Worm (Caenorhabditis elegans) whole organism, L3 larva: ENCODE measurements around the gene fbxc-29.

Source experiments
- aly-2 ChIP-seq: fragments of 150-350 bp; optimal IDR thresholded peaks from 2 replicates; lab custom pipeline; 2014; ENCODE audit warnings: missing biosample characterization, missing genetic modification characterization
- ceh-28 ChIP-seq: fragments of 150-350 bp; optimal IDR thresholded peaks from 2 replicates; lab custom pipeline; 2014; ENCODE audit warnings: missing biosample characterization, missing genetic modification reagents, missing genetic modification characterization
- daf-12 ChIP-seq: fragments of 150-350 bp; optimal IDR thresholded peaks from 2 replicates; lab custom pipeline; 2014; ENCODE audit warnings: missing biosample characterization, missing genetic modification reagents, missing genetic modification characterization
- egl-27 ChIP-seq: sonication (generic microtip); optimal IDR thresholded peaks from 4 replicates; lab custom pipeline; 2017; ENCODE audit warnings: missing biosample characterization, missing genetic modification reagents, missing genetic modification characterization
- elt-3 ChIP-seq, 3 experiments: fragments of 150-350 bp in 1 of 3; sonication (generic microtip) in 2 of 3; optimal IDR thresholded peaks; 2 replicates in 2 of 3; 4 replicates in 1 of 3; lab custom pipeline; 2014 to 2017; ENCODE audit warnings: missing biosample characterization in 3 of 3, missing genetic modification characterization in 3 of 3
- pqm-1 ChIP-seq: fragments of 150-350 bp; optimal IDR thresholded peaks from 2 replicates; lab custom pipeline; 2017; ENCODE audit warnings: missing biosample characterization, missing genetic modification characterization, inconsistent platforms
- tbx-2 ChIP-seq: sonication (generic microtip); optimal IDR thresholded peaks from 2 replicates; lab custom pipeline; 2016; ENCODE audit warnings: mild to moderate bottlenecking, missing genetic modification characterization, missing compliant biosample characterization
- unc-62 ChIP-seq: fragments of 150-350 bp; sonication (generic microtip); optimal IDR thresholded peaks from 4 replicates; lab custom pipeline; 2014; ENCODE audit warnings: missing biosample characterization, missing genetic modification reagents, missing genetic modification characterization

ce11 chrII:901632-902031 is 14.2 kb upstream of the fbxc-29 start, which contains the start of gene T07D3.2:
- TF ChIP-seq unc-62 (GFP tag; lab: Kevin White, UChicago) (no peak), ceh-28 (tag; lab: Kevin White, UChicago) (no peak), elt-3 (tag; optimal IDR thresholded peaks at IDR 0.05; lab: Kevin White, UChicago) (no peak), pqm-1 (tag; lab: Kevin White, UChicago) (no peak), tbx-2 (no peak), aly-2 (no peak), daf-12 (no peak), egl-27 (tag; lab: Kevin White, UChicago) (no peak)
